Fruit fly (Drosophila melanogaster): Measurements from ENCODE around the gene CG4174.
A peak's percentile ranks its signal among the peaks of the same experiment; 100 is the strongest.

- peak; percentile 66; the same call in 1 of the 3 replicates for TF ChIP-seq CG4496 (GFP tag; IDR thresholded peaks at IDR 0.05)
- TF ChIP-seq CG8301 (tag; optimal IDR thresholded peaks at IDR 0.05): peak; percentile 42
- TF ChIP-seq D1 (tag; optimal IDR thresholded peaks at IDR 0.05): no peak
- TF ChIP-seq CG34367 (tag; optimal IDR thresholded peaks at IDR 0.05): no peak
Measured at dm6 chr3L:18626451-18627079, 8.8 kb upstream of the CG4174 start.

Data from whole organism, pupa.